Worm (Caenorhabditis elegans) whole organism, L4/young adult: ENCODE results near the gene adr-2.

ENCODE experiments used
- W03F9.2 ChIP-seq: fragments of 150-350 bp; optimal IDR thresholded peaks from 2 replicates; lab custom pipeline; 2014; ENCODE audit warnings: missing biosample characterization, missing genetic modification characterization
- him-1 ChIP-seq: sonication (generic microtip); optimal IDR thresholded peaks from 2 replicates; lab custom pipeline; 2016; ENCODE audit warnings: missing genotype, missing genetic modification reagents, missing genetic modification characterization, missing compliant biosample characterization

- TF ChIP-seq him-1 (no peak), W03F9.2 (tag; lab: Kevin White, UChicago) (no peak)
These were observed 48.5 kb upstream of the adr-2 start, which contains the start of gene B0361.3 for ce11 chrIII:7281179-7281578.
